Worm (Caenorhabditis elegans): ENCODE measurements around the gene cyn-2.

The cyn-2 gene

ce11 chrIII:13693187-13693586, 719 bp downstream of the cyn-2 start:
- TF ChIP-seq sma-9 (GFP tag; optimal IDR thresholded peaks at IDR 0.05) (no peak), sma-9 (tag; optimal IDR thresholded peaks at IDR 0.05) (no peak)

ce11 chrIII:13694048-13694447, 1.6 kb downstream of the cyn-2 start:
- no peak for TF ChIP-seq snpc-4 (tag; optimal IDR thresholded peaks at IDR 0.05)
- no peak for TF ChIP-seq mdl-1 (tag; optimal IDR thresholded peaks at IDR 0.05)
- no peak for TF ChIP-seq alr-1 (tag; optimal IDR thresholded peaks at IDR 0.05)
- no peak for TF ChIP-seq skn-1 (tag; optimal IDR thresholded peaks at IDR 0.05)
- peak; percentile 30 for TF ChIP-seq blmp-1 (tag; optimal IDR thresholded peaks at IDR 0.05; ENCODE audit: insufficient read depth)
- TF ChIP-seq elt-1 (tag; optimal IDR thresholded peaks at IDR 0.05) = no peak
- TF ChIP-seq nhr-129 (tag; optimal IDR thresholded peaks at IDR 0.05) = peak; percentile 62
- TF ChIP-seq nhr-11 (tag; optimal IDR thresholded peaks at IDR 0.05) = no peak
- no peak for TF ChIP-seq R02D3.7 (tag; optimal IDR thresholded peaks at IDR 0.05)
- peak; percentile 64 for TF ChIP-seq F13H6.1 (tag; optimal IDR thresholded peaks at IDR 0.05)
- TF ChIP-seq peb-1 (tag; optimal IDR thresholded peaks at IDR 0.05) = no peak
- TF ChIP-seq nhr-25 (tag; optimal IDR thresholded peaks at IDR 0.05) = peak; percentile 55
- no peak for TF ChIP-seq ztf-1 (GFP tag; conservative IDR thresholded peaks at IDR 0.05)
- TF ChIP-seq nhr-12 (tag; optimal IDR thresholded peaks at IDR 0.05) = no peak
- TF ChIP-seq unc-55 (GFP tag; optimal IDR thresholded peaks at IDR 0.05) = no peak
- no peak for TF ChIP-seq mab-5 (tag; optimal IDR thresholded peaks at IDR 0.05)
- no peak for TF ChIP-seq ZK546.5 (tag; optimal IDR thresholded peaks at IDR 0.05)
- no peak for TF ChIP-seq sem-4 (tag; optimal IDR thresholded peaks at IDR 0.05)
- no peak for TF ChIP-seq ztf-11 (tag; optimal IDR thresholded peaks at IDR 0.05)
- TF ChIP-seq nhr-77 (tag; optimal IDR thresholded peaks at IDR 0.05) = no peak
- peak; percentile 35 for TF ChIP-seq sma-9 (GFP tag; optimal IDR thresholded peaks at IDR 0.05)
- TF ChIP-seq sma-9 (tag; optimal IDR thresholded peaks at IDR 0.05) = no peak
- TF ChIP-seq ceh-16 (tag; optimal IDR thresholded peaks at IDR 0.05) = no peak
- TF ChIP-seq zag-1 (tag; optimal IDR thresholded peaks at IDR 0.05) = no peak
- TF ChIP-seq Y55F3AM.14 (GFP tag; optimal IDR thresholded peaks at IDR 0.05) = no peak
- peak in 1 of 2 experiments; percentile 39 for TF ChIP-seq lsy-2 (tag; optimal IDR thresholded peaks at IDR 0.05)
- peak; percentile 49 for TF ChIP-seq gmeb-1 (tag; optimal IDR thresholded peaks at IDR 0.05)
- peak; percentile 47 for TF ChIP-seq crh-2 (tag; optimal IDR thresholded peaks at IDR 0.05)
- TF ChIP-seq sma-3 (GFP tag; optimal IDR thresholded peaks at IDR 0.05) = peak; percentile 33
- peak; percentile 26 for TF ChIP-seq C34F6.9 (tag; optimal IDR thresholded peaks at IDR 0.05)
- TF ChIP-seq egl-27 (tag; optimal IDR thresholded peaks at IDR 0.05) = no peak
- TF ChIP-seq ama-1 (optimal IDR thresholded peaks at IDR 0.05) = peak; percentile 71
- no peak for TF ChIP-seq nhr-6 (tag; optimal IDR thresholded peaks at IDR 0.05)
- TF ChIP-seq nhr-23 (tag; optimal IDR thresholded peaks at IDR 0.05) = no peak
- no peak for TF ChIP-seq aly-2 (tag; optimal IDR thresholded peaks at IDR 0.05)
- peak; percentile 81 for TF ChIP-seq fos-1 (tag; optimal IDR thresholded peaks at IDR 0.05)
- TF ChIP-seq ceh-82 (tag; optimal IDR thresholded peaks at IDR 0.05) = no peak

- TF ChIP-seq blmp-1 (tag; optimal IDR thresholded peaks at IDR 0.05; ENCODE audit: insufficient read depth) = peak; percentile 91
- TF ChIP-seq fos-1 (tag; optimal IDR thresholded peaks at IDR 0.05) = no peak
Measured at ce11 chrIII:13695588-13695987, 3.1 kb downstream of the cyn-2 start.

- TF ChIP-seq ZK546.5 (tag; optimal IDR thresholded peaks at IDR 0.05) (no peak), fos-1 (tag; optimal IDR thresholded peaks at IDR 0.05) (no peak), C34F6.9 (tag; optimal IDR thresholded peaks at IDR 0.05) (peak; percentile 13), nhr-25 (tag; optimal IDR thresholded peaks at IDR 0.05) (no peak), unc-55 (GFP tag; optimal IDR thresholded peaks at IDR 0.05) (peak; percentile 35), F13H6.1 (tag; optimal IDR thresholded peaks at IDR 0.05) (peak; percentile 74), gmeb-1 (tag; optimal IDR thresholded peaks at IDR 0.05) (no peak), elt-3 (tag; optimal IDR thresholded peaks at IDR 0.05) (no peak), mdl-1 (tag; optimal IDR thresholded peaks at IDR 0.05) (peak in 1 of 2 experiments; percentile 30), elt-1 (tag; optimal IDR thresholded peaks at IDR 0.05) (no peak), skn-1 (tag; optimal IDR thresholded peaks at IDR 0.05) (no peak), nhr-10 (tag; optimal IDR thresholded peaks at IDR 0.05) (no peak)
Measured at ce11 chrIII:13697822-13698221, 5.4 kb downstream of the cyn-2 start.
